Worm (Caenorhabditis elegans) whole organism, L1 larva: ENCODE data around the gene clec-63.
A peak's percentile ranks its signal among the peaks of the same experiment; 100 is the strongest.

Experiments
- C04F5.9 ChIP-seq: sonication (generic microtip); optimal IDR thresholded peaks from 2 replicates; lab custom pipeline; 2016; ENCODE audit warnings: missing genetic modification characterization, missing compliant biosample characterization
- F16B12.6 ChIP-seq: fragments of 150-350 bp; optimal IDR thresholded peaks from 2 replicates; lab custom pipeline; 2014; ENCODE audit warnings: missing biosample characterization, missing genetic modification characterization
- Y116A8C.19 ChIP-seq: sonication (generic microtip); optimal IDR thresholded peaks from 2 replicates; lab custom pipeline; 2016; ENCODE audit warnings: missing compliant biosample characterization, missing genetic modification characterization, borderline replicate concordance
- aha-1 ChIP-seq: fragments of 150-350 bp; optimal IDR thresholded peaks from 2 replicates; lab custom pipeline; 2014; ENCODE audit warnings: missing biosample characterization, missing genetic modification characterization
- ama-1 ChIP-seq: fragments of 150-350 bp; optimal IDR thresholded peaks from 2 replicates; lab custom pipeline; 2014
- blmp-1 ChIP-seq: fragments of 150-350 bp; optimal IDR thresholded peaks from 2 replicates; lab custom pipeline; 2014; ENCODE audit warnings: missing biosample characterization, missing genetic modification characterization
- ceh-82 ChIP-seq, 3 experiments: fragments of 150-350 bp in 1 of 3; sonication (generic microtip) in 2 of 3; optimal IDR thresholded peaks; 2 replicates each; lab custom pipeline; 2014 to 2017; ENCODE audit warnings: missing biosample characterization in 3 of 3, missing genetic modification characterization in 3 of 3
- ceh-88 ChIP-seq: fragments of 200-800 bp; sonication (Bioruptor generic); IDR thresholded peaks from 2 replicates; pipeline ENCODE4 v1.3.6; 2022; ENCODE audit warnings: missing genetic modification characterization, missing compliant biosample characterization
- ces-1 ChIP-seq: fragments of 150-350 bp; optimal IDR thresholded peaks from 2 replicates; lab custom pipeline; 2014; ENCODE audit warnings: missing biosample characterization, missing genetic modification reagents, missing genetic modification characterization
- dpl-1 ChIP-seq, 3 experiments: fragments of 150-350 bp in 2 of 3; sonication (generic microtip) in 1 of 3; optimal IDR thresholded peaks; 2 replicates each; lab custom pipeline; 2014 to 2017; ENCODE audit warnings: missing biosample characterization in 3 of 3, missing genetic modification characterization in 3 of 3, missing genetic modification reagents in 3 of 3
- efl-1 ChIP-seq, 4 experiments: fragments of 150-350 bp; optimal IDR thresholded peaks in 3 of 4; peaks in 1 of 4; 1 replicate in 1 of 4; 2 replicates in 3 of 4; lab custom pipeline; 2014; ENCODE audit warnings: missing biosample characterization in 2 of 4, missing genetic modification characterization in 2 of 4, missing genetic modification reagents in 2 of 4
- elt-2 ChIP-seq: sonication (generic microtip); optimal IDR thresholded peaks from 2 replicates; lab custom pipeline; 2016; ENCODE audit warnings: missing genetic modification characterization, mild to moderate bottlenecking, inconsistent platforms, missing compliant biosample characterization, missing genetic modification reagents
- ets-5 ChIP-seq: fragments of 200-800 bp; sonication (Bioruptor generic); IDR thresholded peaks from 2 replicates; pipeline ENCODE4 v1.3.6; 2022; ENCODE audit warnings: missing genetic modification characterization, missing compliant biosample characterization
- fkh-10 ChIP-seq: sonication (generic microtip); optimal IDR thresholded peaks from 2 replicates; lab custom pipeline; 2017; ENCODE audit warnings: missing biosample characterization, missing genetic modification reagents, missing genetic modification characterization
- fkh-4 ChIP-seq: sonication (generic microtip); optimal IDR thresholded peaks from 2 replicates; lab custom pipeline; 2016; ENCODE audit warnings: missing compliant biosample characterization, missing genetic modification characterization, borderline replicate concordance
- fkh-8 ChIP-seq: sonication (generic microtip); optimal IDR thresholded peaks from 2 replicates; lab custom pipeline; 2016; ENCODE audit warnings: mild to moderate bottlenecking, missing genetic modification characterization, missing compliant biosample characterization
- grh-1 ChIP-seq: fragments of 200-800 bp; sonication (Bioruptor generic); IDR thresholded peaks from 2 replicates; pipeline ENCODE4 v1.3.6; 2022; ENCODE audit warnings: missing genetic modification reagents, missing genetic modification characterization, missing compliant biosample characterization
- hlh-4 ChIP-seq: sonication (generic microtip); optimal IDR thresholded peaks from 2 replicates; lab custom pipeline; 2016; ENCODE audit warnings: mild to moderate bottlenecking, missing genetic modification characterization, missing compliant biosample characterization
- hpl-2 ChIP-seq: fragments of 150-350 bp; optimal IDR thresholded peaks from 2 replicates; lab custom pipeline; 2014; ENCODE audit warnings: missing biosample characterization, missing genetic modification reagents, missing genetic modification characterization
- irx-1 ChIP-seq: sonication (generic microtip); optimal IDR thresholded peaks from 2 replicates; lab custom pipeline; 2016; ENCODE audit warnings: missing genetic modification characterization, missing compliant biosample characterization
- jun-1 ChIP-seq: fragments of 150-350 bp; optimal IDR thresholded peaks from 2 replicates; lab custom pipeline; 2014; ENCODE audit warnings: missing biosample characterization, missing genetic modification reagents, missing genetic modification characterization
- lin-14 ChIP-seq: fragments of 200-800 bp; sonication (Bioruptor generic); optimal IDR thresholded peaks from 2 replicates; lab custom pipeline; 2018; ENCODE audit warnings: mild to moderate bottlenecking, missing genetic modification characterization, moderate library complexity, missing compliant biosample characterization
- lin-35 ChIP-seq, 2 experiments: fragments of 150-350 bp; optimal IDR thresholded peaks; 2 replicates each; lab custom pipeline; 2014; ENCODE audit warnings: missing biosample characterization in 2 of 2, missing genetic modification characterization in 2 of 2, missing genetic modification reagents in 2 of 2
- lin-39 ChIP-seq: fragments of 150-350 bp; optimal IDR thresholded peaks from 2 replicates; lab custom pipeline; 2014; ENCODE audit warnings: missing biosample characterization, missing genetic modification reagents, missing genetic modification characterization
- lir-3 ChIP-seq: sonication (generic microtip); optimal IDR thresholded peaks from 2 replicates; lab custom pipeline; 2016; ENCODE audit warnings: mild to moderate bottlenecking, missing genetic modification characterization, moderate library complexity, missing compliant biosample characterization; ENCODE audit not compliant: poor library complexity
- lsy-2 ChIP-seq, 2 experiments: fragments of 150-350 bp; optimal IDR thresholded peaks; 2 replicates each; lab custom pipeline; 2014; ENCODE audit warnings: missing biosample characterization in 2 of 2, missing genetic modification characterization in 2 of 2
- mab-9 ChIP-seq: fragments of 200-800 bp; sonication (Bioruptor generic); IDR thresholded peaks from 2 replicates; pipeline ENCODE4 v1.3.6; 2022; ENCODE audit warnings: missing genetic modification reagents, missing genetic modification characterization, missing compliant biosample characterization
- mep-1 ChIP-seq: fragments of 150-350 bp; optimal IDR thresholded peaks from 2 replicates; lab custom pipeline; 2014; ENCODE audit warnings: missing biosample characterization, missing genetic modification characterization
- nhr-20 ChIP-seq: sonication (generic microtip); optimal IDR thresholded peaks from 2 replicates; lab custom pipeline; 2016; ENCODE audit warnings: mild to moderate bottlenecking, missing genetic modification characterization, missing compliant biosample characterization
- nhr-28 ChIP-seq: fragments of 150-350 bp; optimal IDR thresholded peaks from 2 replicates; lab custom pipeline; 2014; ENCODE audit warnings: missing biosample characterization, missing genetic modification characterization
- nhr-71 ChIP-seq: sonication (generic microtip); optimal IDR thresholded peaks from 2 replicates; lab custom pipeline; 2016; ENCODE audit warnings: mild to moderate bottlenecking, missing genetic modification characterization, moderate library complexity, missing compliant biosample characterization
- nhr-76 ChIP-seq: sonication (generic microtip); optimal IDR thresholded peaks from 2 replicates; lab custom pipeline; 2017; ENCODE audit warnings: missing biosample characterization, missing genetic modification characterization
- nhr-85 ChIP-seq: sonication (generic microtip); peaks from one replicate; lab custom pipeline; 2016; ENCODE audit warnings: missing genetic modification characterization, inconsistent platforms, missing compliant biosample characterization
- nhr-90 ChIP-seq: sonication (generic microtip); optimal IDR thresholded peaks from 2 replicates; lab custom pipeline; 2016; ENCODE audit warnings: mild to moderate bottlenecking, missing genetic modification characterization, missing compliant biosample characterization; ENCODE audit not compliant: poor library complexity
- pax-3 ChIP-seq: fragments of 200-800 bp; sonication (Bioruptor generic); optimal IDR thresholded peaks from 2 replicates; lab custom pipeline; 2018; ENCODE audit warnings: mild to moderate bottlenecking, missing genetic modification characterization, moderate library complexity, missing compliant biosample characterization
- rnt-1 ChIP-seq: sonication (generic microtip); optimal IDR thresholded peaks from 2 replicates; lab custom pipeline; 2016; ENCODE audit warnings: mild to moderate bottlenecking, missing genetic modification characterization, moderate library complexity, missing compliant biosample characterization
- snu-23 ChIP-seq: sonication (generic microtip); optimal IDR thresholded peaks from 2 replicates; lab custom pipeline; 2016; ENCODE audit warnings: missing genetic modification characterization, missing compliant biosample characterization
- sptf-1 ChIP-seq: fragments of 150-350 bp; optimal IDR thresholded peaks from 2 replicates; lab custom pipeline; 2014; ENCODE audit warnings: missing biosample characterization, missing genetic modification characterization
- tbx-2 ChIP-seq: sonication (generic microtip); optimal IDR thresholded peaks from 2 replicates; lab custom pipeline; 2016; ENCODE audit warnings: missing genetic modification characterization, missing compliant biosample characterization
- tlp-1 ChIP-seq: fragments of 150-350 bp; optimal IDR thresholded peaks from 2 replicates; lab custom pipeline; 2014; ENCODE audit warnings: missing biosample characterization, missing genetic modification characterization
- unc-130 ChIP-seq: fragments of 150-350 bp; optimal IDR thresholded peaks from 2 replicates; lab custom pipeline; 2017; ENCODE audit warnings: missing biosample characterization, missing genetic modification characterization, inconsistent platforms
- unc-62 ChIP-seq: fragments of 150-350 bp; optimal IDR thresholded peaks from 2 replicates; lab custom pipeline; 2014; ENCODE audit warnings: missing biosample characterization, missing genetic modification reagents, missing genetic modification characterization
- unc-98 ChIP-seq: fragments of 200-800 bp; sonication (Bioruptor generic); IDR thresholded peaks from 2 replicates; pipeline ENCODE4 v1.3.6; 2022; ENCODE audit warnings: missing genetic modification characterization, missing compliant biosample characterization
- vab-15 ChIP-seq: sonication (generic microtip); optimal IDR thresholded peaks from 2 replicates; lab custom pipeline; 2017; ENCODE audit warnings: missing genotype, mild to moderate bottlenecking, missing genetic modification characterization, missing compliant biosample characterization
- zag-1 ChIP-seq: fragments of 150-350 bp; optimal IDR thresholded peaks from 2 replicates; lab custom pipeline; 2014; ENCODE audit warnings: missing biosample characterization, missing genetic modification characterization

clec-63 gene

ce11 chrII:12907070-12907469 lies 11.6 kb downstream of the clec-63 start, which contains the start of gene nspb-11:
nspb-11 (plus strand) TSS chrII:12907370.
- TF ChIP-seq ama-1 (lab: Kevin White, UChicago) (no peak), ces-1 (no peak), efl-1 (optimal IDR thresholded peaks at IDR 0.05; lab: Kevin White, UChicago) (no peak), efl-1 (GFP tag; optimal IDR thresholded peaks at IDR 0.05 in 1 of 2; lab: Kevin White, UChicago) (peak in 1 of 2 experiments; percentile 42), sptf-1 (no peak)

ce11 chrII:12908779-12909178 lies 13.3 kb downstream of the clec-63 start, which contains the start of gene ddn-2:
ddn-2 (plus strand) TSS chrII:12909079.
- no peak for TF ChIP-seq efl-1 (optimal IDR thresholded peaks at IDR 0.05; lab: Kevin White, UChicago)
- peak in 1 of 2 experiments; percentile 21 for TF ChIP-seq efl-1 (GFP tag; optimal IDR thresholded peaks at IDR 0.05 in 1 of 2; lab: Kevin White, UChicago)
- no peak for TF ChIP-seq unc-98 (GFP tag; lab: Robert Waterston, UW)
- TF ChIP-seq elt-2 (tag; lab: Kevin White, UChicago) = no peak
- no peak for TF ChIP-seq tlp-1 (tag; lab: Kevin White, UChicago)

DNA sequence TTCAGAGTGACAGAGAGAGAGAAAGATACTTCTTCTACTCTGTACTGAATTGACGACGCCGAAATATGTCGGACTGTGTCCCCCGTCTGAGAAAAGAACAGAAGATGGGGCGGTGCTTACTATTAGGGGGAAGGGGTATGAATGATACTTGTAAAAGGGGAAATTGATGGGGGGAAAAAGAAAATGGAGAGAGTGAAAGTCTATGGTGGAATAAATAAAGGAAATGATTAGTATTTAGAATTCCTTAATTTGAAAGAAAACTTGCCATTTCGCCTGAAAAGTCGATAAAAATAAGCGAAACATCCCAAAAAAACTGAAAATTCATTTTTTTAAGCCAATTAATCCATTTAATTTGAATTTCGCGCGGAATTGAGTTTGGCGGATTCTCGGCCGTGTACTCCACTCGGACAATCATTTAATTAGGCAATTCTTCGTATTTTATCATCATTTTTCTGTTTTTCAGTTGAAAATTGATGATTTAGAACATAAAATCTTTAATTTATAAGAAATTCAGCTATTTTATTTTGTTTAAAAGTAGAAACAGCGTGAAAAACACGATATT lies 19.2 kb downstream of the clec-63 start, which contains the start of gene F35C5.12:
F35C5.12 (minus strand) TSS at position 51 of the 562 bp plus-strand sequence.
- TF ChIP-seq lin-35 (GFP tag; optimal IDR thresholded peaks at IDR 0.05; lab: Kevin White, UChicago) (peak; percentile 88 to 94), zag-1 (no peak), pax-3 (tag; lab: Kevin White, UChicago) (peak; percentile 52), irx-1 (tag; lab: Kevin White, UChicago) (peak; percentile 68), tbx-2 (tag; lab: Kevin White, UChicago) (peak; percentile 67), nhr-85 (tag; lab: Kevin White, UChicago) (peak; percentile 85), C04F5.9 (tag; lab: Kevin White, UChicago) (peak; percentile 18), hlh-4 (tag; lab: Kevin White, UChicago) (no peak), F16B12.6 (tag; lab: Kevin White, UChicago) (no peak), fkh-10 (GFP tag; lab: Kevin White, UChicago) (no peak), lsy-2 (tag; optimal IDR thresholded peaks at IDR 0.05; lab: Kevin White, UChicago) (peak; percentile 67 to 68), hpl-2 (GFP tag; lab: Kevin White, UChicago) (no peak), nhr-20 (tag; lab: Kevin White, UChicago) (peak; percentile 58), ets-5 (GFP tag; lab: Robert Waterston, UW) (no peak), elt-2 (tag; lab: Kevin White, UChicago) (peak; percentile 22), grh-1 (GFP tag; lab: Robert Waterston, UW) (peak; percentile 34; the same call in 1 of the 2 replicates), rnt-1 (tag; lab: Kevin White, UChicago) (peak; percentile 92), dpl-1 (GFP tag; optimal IDR thresholded peaks at IDR 0.05; lab: Kevin White, UChicago) (peak; percentile 87 to 92 (median 90)), unc-62 (no peak), ceh-82 (tag; optimal IDR thresholded peaks at IDR 0.05; lab: Kevin White, UChicago) (peak in 1 of 3 experiments; percentile 29), lin-14 (GFP tag; lab: Kevin White, UChicago) (no peak), ces-1 (no peak), nhr-71 (peak; percentile 75), vab-15 (no peak), lin-39 (tag; lab: Kevin White, UChicago) (no peak), nhr-90 (tag; lab: Kevin White, UChicago) (peak; percentile 78), efl-1 (optimal IDR thresholded peaks at IDR 0.05; lab: Kevin White, UChicago) (peak; percentile 94 to 95), efl-1 (GFP tag; optimal IDR thresholded peaks at IDR 0.05 in 1 of 2; lab: Kevin White, UChicago) (peak; percentile 89 to 99), ama-1 (lab: Kevin White, UChicago) (no peak), mep-1 (tag; lab: Kevin White, UChicago) (peak; percentile 15), unc-98 (GFP tag; lab: Robert Waterston, UW) (peak; percentile 23; the same call in 1 of the 2 replicates), ceh-88 (GFP tag; lab: Robert Waterston, UW) (no peak), blmp-1 (tag; lab: Kevin White, UChicago) (peak; percentile 22), mab-9 (GFP tag; lab: Robert Waterston, UW) (0 out of 2 replicates have a peak, but pooled peaks have one; percentile 18), lir-3 (peak; percentile 79), unc-130 (tag; lab: Kevin White, UChicago) (no peak), aha-1 (tag; lab: Kevin White, UChicago) (no peak), jun-1 (tag; lab: Kevin White, UChicago) (no peak), nhr-28 (tag; lab: Kevin White, UChicago) (no peak), fkh-4 (tag; lab: Kevin White, UChicago) (peak; percentile 74), Y116A8C.19 (no peak), nhr-76 (tag; lab: Kevin White, UChicago) (no peak), snu-23 (peak; percentile 60), tlp-1 (tag; lab: Kevin White, UChicago) (no peak), fkh-8 (tag; lab: Kevin White, UChicago) (no peak)
